Fruit fly (Drosophila melanogaster) S2 (cell line): ENCODE results near the gene CG15196.

Source experiments
- CG8478 ChIP-seq: fragments of >200 bp; optimal IDR thresholded peaks from 2 replicates; lab custom pipeline; 2018
- CTCF ChIP-seq, 2 experiments: fragments of >200 bp; optimal IDR thresholded peaks; 2 replicates each; lab custom pipeline; 2018

DNA sequence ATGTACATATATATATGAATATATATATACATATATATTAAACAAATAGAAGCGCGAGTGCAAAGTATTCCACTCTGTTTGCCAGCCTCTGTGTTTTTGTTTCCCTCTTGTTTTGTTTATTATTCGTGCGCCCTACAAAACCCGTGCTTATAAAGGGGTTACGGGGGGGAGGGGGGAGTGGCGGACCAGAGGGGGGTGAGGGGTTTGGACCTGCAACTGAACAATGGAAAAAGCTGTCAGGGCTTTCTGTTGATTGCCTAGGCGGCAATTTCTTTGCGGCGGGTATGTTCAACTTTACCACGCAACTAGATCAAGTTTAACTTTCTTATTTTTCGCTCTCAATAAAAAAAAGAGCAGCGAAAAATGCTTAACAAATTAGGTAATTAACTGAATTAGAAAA is 29.5 kb downstream of the CG15196 start:
- TF ChIP-seq CG8478 (lab: Kevin White, UChicago) (no peak), CTCF (optimal IDR thresholded peaks at IDR 0.05; lab: Kevin White, UChicago) (no peak)
